Worm (Caenorhabditis elegans) whole organism, L1 larva: ENCODE measurements around the gene srg-56.

Source experiments
- C16A3.4 ChIP-seq: fragments of 150-350 bp; optimal IDR thresholded peaks from 2 replicates; lab custom pipeline; 2014; ENCODE audit warnings: missing biosample characterization, missing genetic modification characterization
- C34B4.2 ChIP-seq: sonication (generic microtip); optimal IDR thresholded peaks from 2 replicates; lab custom pipeline; 2017; ENCODE audit warnings: mild to moderate bottlenecking, missing genetic modification characterization, missing compliant biosample characterization
- ceh-88 ChIP-seq: fragments of 200-800 bp; sonication (Bioruptor generic); IDR thresholded peaks from 2 replicates; pipeline ENCODE4 v1.3.6; 2022; ENCODE audit warnings: missing genetic modification characterization, missing compliant biosample characterization
- ceh-90 ChIP-seq: sonication (generic microtip); optimal IDR thresholded peaks from 2 replicates; lab custom pipeline; 2016; ENCODE audit warnings: missing genetic modification characterization, missing compliant biosample characterization
- efl-3 ChIP-seq: fragments of 200-800 bp; sonication (Bioruptor generic); optimal IDR thresholded peaks from 2 replicates; lab custom pipeline; 2018; ENCODE audit warnings: mild to moderate bottlenecking, missing genetic modification characterization, missing compliant biosample characterization
- fkh-10 ChIP-seq: sonication (generic microtip); optimal IDR thresholded peaks from 2 replicates; lab custom pipeline; 2017; ENCODE audit warnings: missing biosample characterization, missing genetic modification reagents, missing genetic modification characterization
- lin-14 ChIP-seq: fragments of 200-800 bp; sonication (Bioruptor generic); optimal IDR thresholded peaks from 2 replicates; lab custom pipeline; 2018; ENCODE audit warnings: mild to moderate bottlenecking, missing genetic modification characterization, moderate library complexity, missing compliant biosample characterization
- lin-35 ChIP-seq, 2 experiments: fragments of 150-350 bp; optimal IDR thresholded peaks; 2 replicates each; lab custom pipeline; 2014; ENCODE audit warnings: missing biosample characterization in 2 of 2, missing genetic modification characterization in 2 of 2, missing genetic modification reagents in 2 of 2
- mef-2 ChIP-seq: fragments of 150-350 bp; optimal IDR thresholded peaks from 2 replicates; lab custom pipeline; 2014; ENCODE audit warnings: missing biosample characterization, missing genetic modification characterization
- mep-1 ChIP-seq: fragments of 150-350 bp; optimal IDR thresholded peaks from 2 replicates; lab custom pipeline; 2014; ENCODE audit warnings: missing biosample characterization, missing genetic modification characterization
- unc-62 ChIP-seq: fragments of 150-350 bp; optimal IDR thresholded peaks from 2 replicates; lab custom pipeline; 2014; ENCODE audit warnings: missing biosample characterization, missing genetic modification reagents, missing genetic modification characterization
- ztf-11 ChIP-seq, 2 experiments: sonication (generic microtip); optimal IDR thresholded peaks; 2 replicates each; lab custom pipeline; 2016 to 2017; ENCODE audit warnings: missing genetic modification characterization in 2 of 2, missing biosample characterization in 1 of 2, missing compliant biosample characterization in 1 of 2

DNA sequence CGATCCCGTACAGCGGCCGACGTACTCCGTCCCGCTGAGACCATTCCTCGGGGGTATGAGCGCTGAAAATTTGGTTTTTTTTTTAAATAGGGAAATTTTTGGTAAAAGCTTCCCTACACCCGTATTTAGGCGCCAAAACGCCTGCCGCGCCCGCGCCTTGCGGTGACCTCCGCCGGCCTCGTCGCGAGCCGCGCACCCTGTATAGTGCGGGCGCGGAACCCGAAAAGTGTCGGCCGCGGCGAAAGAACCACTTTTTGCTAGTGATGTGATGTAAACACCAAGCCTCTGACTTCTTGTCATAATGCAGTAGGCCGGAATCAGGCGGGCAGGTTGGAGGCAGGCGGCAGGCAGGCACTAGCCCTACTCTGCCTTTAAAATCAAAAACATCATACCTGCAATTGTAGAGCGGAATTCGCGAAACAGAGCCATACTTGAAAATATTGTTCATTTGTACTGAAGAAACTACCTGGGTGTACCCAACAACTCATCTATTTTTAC is 19.3 kb downstream of the srg-56 start, which contains the start of gene srt-29:
- no peak for TF ChIP-seq efl-3 (GFP tag; lab: Kevin White, UChicago)
- TF ChIP-seq ceh-88 (GFP tag; lab: Robert Waterston, UW) = no peak
- no peak for TF ChIP-seq mep-1 (tag; lab: Kevin White, UChicago)
- no peak for TF ChIP-seq unc-62 (GFP tag; lab: Kevin White, UChicago)
- no peak for TF ChIP-seq ceh-90 (tag; lab: Kevin White, UChicago)
- TF ChIP-seq lin-14 (GFP tag; lab: Kevin White, UChicago) = no peak
- TF ChIP-seq C16A3.4 = no peak
- TF ChIP-seq C34B4.2 = no peak
- no peak for TF ChIP-seq fkh-10 (GFP tag; lab: Kevin White, UChicago)
- TF ChIP-seq lin-35 (GFP tag; optimal IDR thresholded peaks at IDR 0.05; lab: Kevin White, UChicago) = no peak
- no peak for TF ChIP-seq ztf-11 (tag; optimal IDR thresholded peaks at IDR 0.05; lab: Kevin White, UChicago)
- no peak for TF ChIP-seq mef-2
